Worm (Caenorhabditis elegans): ENCODE data around the gene T12E12.6.

The T12E12.6 gene

DNA sequence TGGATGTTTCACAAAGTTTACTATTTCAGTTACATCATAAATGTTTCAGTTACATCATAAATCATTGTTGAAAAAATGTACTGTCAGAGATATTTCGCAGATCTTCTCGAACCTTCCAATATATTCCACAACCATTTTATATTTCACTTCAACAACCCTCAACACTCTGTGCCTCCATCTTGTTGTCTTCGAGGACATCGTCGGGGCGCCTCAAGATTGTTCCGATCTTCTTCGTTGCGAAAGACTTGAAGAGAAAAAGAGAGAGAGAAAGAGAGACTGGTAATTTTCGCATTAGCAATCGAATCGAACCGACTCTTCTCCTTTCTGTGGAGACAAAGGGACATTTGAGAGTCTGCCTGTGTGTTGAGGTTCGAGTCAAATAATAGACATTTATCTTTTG lies 10.7 kb downstream of the T12E12.6 start:
- TF ChIP-seq ham-2 (GFP tag; optimal IDR thresholded peaks at IDR 0.05) (no peak), ceh-39 (tag; optimal IDR thresholded peaks at IDR 0.05) (no peak), lsy-2 (tag; optimal IDR thresholded peaks at IDR 0.05) (no peak), nhr-12 (tag; optimal IDR thresholded peaks at IDR 0.05) (no peak), pha-4 (tag; optimal IDR thresholded peaks at IDR 0.05) (no peak), unc-120 (tag; optimal IDR thresholded peaks at IDR 0.05; ENCODE audit: poor library complexity, severe bottlenecking) (no peak), unc-39 (tag; optimal IDR thresholded peaks at IDR 0.05) (no peak), flh-1 (GFP tag; optimal IDR thresholded peaks at IDR 0.05) (no peak), drap-1 (GFP tag; optimal IDR thresholded peaks at IDR 0.05) (no peak), sptf-1 (tag; optimal IDR thresholded peaks at IDR 0.05) (no peak)

DNA sequence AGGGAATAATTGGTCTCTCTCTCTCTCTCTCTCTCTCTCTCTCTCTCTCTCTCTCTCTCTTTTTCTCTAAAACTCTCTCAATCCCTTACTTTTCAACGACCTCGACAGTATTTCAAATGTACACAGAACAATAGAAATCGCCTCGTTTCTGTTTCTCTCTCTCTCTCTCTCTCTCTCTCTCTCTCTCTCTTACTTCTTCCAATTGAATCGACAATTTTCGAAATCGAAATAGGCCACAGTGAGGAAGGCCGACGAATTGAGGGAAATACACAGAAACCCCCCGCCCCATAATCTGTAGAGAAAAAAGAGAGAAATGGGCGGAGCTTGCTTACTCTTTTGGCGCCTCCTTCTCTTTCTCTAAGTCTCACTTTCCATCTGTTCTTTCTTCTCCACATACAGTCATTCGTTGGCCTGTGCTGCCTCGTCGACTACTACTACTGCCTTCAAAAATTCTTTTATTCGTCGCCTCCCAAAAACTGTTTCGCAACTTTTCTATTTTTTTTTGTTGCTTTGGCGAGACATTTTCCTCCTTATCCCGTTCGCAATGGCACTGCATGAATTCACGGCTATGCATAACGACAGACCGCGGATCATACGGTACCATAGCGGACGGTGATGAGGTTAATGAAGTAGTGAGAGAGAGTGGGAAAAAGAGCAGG lies 12.3 kb downstream of the T12E12.6 start:
- no peak for TF ChIP-seq lin-32 (GFP tag; optimal IDR thresholded peaks at IDR 0.05)
- no peak for TF ChIP-seq elt-3 (tag; optimal IDR thresholded peaks at IDR 0.05)
- TF ChIP-seq mab-5 (tag; optimal IDR thresholded peaks at IDR 0.05): no peak
- TF ChIP-seq ceh-83 (GFP tag; optimal IDR thresholded peaks at IDR 0.05): no peak
- TF ChIP-seq ceh-39 (tag; optimal IDR thresholded peaks at IDR 0.05): no peak
- TF ChIP-seq ham-2 (GFP tag; optimal IDR thresholded peaks at IDR 0.05): peak; percentile 10
- peak; percentile 29 for TF ChIP-seq mls-2 (tag; optimal IDR thresholded peaks at IDR 0.05)
- no peak for TF ChIP-seq unc-62 (GFP tag; optimal IDR thresholded peaks at IDR 0.05)

- TF ChIP-seq nhr-12 (tag; optimal IDR thresholded peaks at IDR 0.05): no peak
- no peak for TF ChIP-seq zip-8 (tag; optimal IDR thresholded peaks at IDR 0.05)
- TF ChIP-seq snpc-4 (tag; optimal IDR thresholded peaks at IDR 0.05): no peak
- no peak for TF ChIP-seq tbx-8 (GFP tag; optimal IDR thresholded peaks at IDR 0.05)
- TF ChIP-seq drap-1 (GFP tag; optimal IDR thresholded peaks at IDR 0.05): no peak
- no peak for TF ChIP-seq bed-3 (GFP tag; optimal IDR thresholded peaks at IDR 0.05)
- no peak for TF ChIP-seq elt-1 (tag; optimal IDR thresholded peaks at IDR 0.05; ENCODE audit: borderline replicate concordance, insufficient read depth)
- no peak for TF ChIP-seq blmp-1 (tag; optimal IDR thresholded peaks at IDR 0.05)
- no peak for TF ChIP-seq nhr-237 (tag; optimal IDR thresholded peaks at IDR 0.05)
- TF ChIP-seq unc-39 (tag; optimal IDR thresholded peaks at IDR 0.05): no peak
- no peak for TF ChIP-seq nhr-76 (tag; optimal IDR thresholded peaks at IDR 0.05)
Observed at ce11 chrIV:5561059-5561458, 12.9 kb downstream of the T12E12.6 start.

- no peak for TF ChIP-seq mep-1 (tag; optimal IDR thresholded peaks at IDR 0.05)
- no peak for TF ChIP-seq mls-2 (tag; optimal IDR thresholded peaks at IDR 0.05)
- TF ChIP-seq bed-3 (GFP tag; optimal IDR thresholded peaks at IDR 0.05): no peak
- no peak for TF ChIP-seq zip-8 (tag; optimal IDR thresholded peaks at IDR 0.05)
- no peak for TF ChIP-seq nhr-12 (tag; optimal IDR thresholded peaks at IDR 0.05)
- no peak for TF ChIP-seq snpc-4 (tag; optimal IDR thresholded peaks at IDR 0.05)
- TF ChIP-seq ham-2 (GFP tag; optimal IDR thresholded peaks at IDR 0.05): no peak
- no peak for TF ChIP-seq elt-1 (tag; optimal IDR thresholded peaks at IDR 0.05; ENCODE audit: borderline replicate concordance, insufficient read depth)
- no peak for TF ChIP-seq ceh-43 (GFP tag; optimal IDR thresholded peaks at IDR 0.05)
- TF ChIP-seq cnd-1 (tag; optimal IDR thresholded peaks at IDR 0.05): no peak
- no peak for TF ChIP-seq nhr-237 (tag; optimal IDR thresholded peaks at IDR 0.05)
- no peak for TF ChIP-seq M03D4.4 (tag; optimal IDR thresholded peaks at IDR 0.05)
- no peak for TF ChIP-seq ceh-39 (tag; optimal IDR thresholded peaks at IDR 0.05)
- no peak for TF ChIP-seq nhr-2 (tag; optimal IDR thresholded peaks at IDR 0.05)
- no peak for TF ChIP-seq ceh-83 (GFP tag; optimal IDR thresholded peaks at IDR 0.05)
- TF ChIP-seq nhr-28 (tag; optimal IDR thresholded peaks at IDR 0.05): no peak
- TF ChIP-seq tbx-8 (GFP tag; optimal IDR thresholded peaks at IDR 0.05): no peak
Observed at ce11 chrIV:5554168-5554567, 19.8 kb downstream of the T12E12.6 start.

DNA sequence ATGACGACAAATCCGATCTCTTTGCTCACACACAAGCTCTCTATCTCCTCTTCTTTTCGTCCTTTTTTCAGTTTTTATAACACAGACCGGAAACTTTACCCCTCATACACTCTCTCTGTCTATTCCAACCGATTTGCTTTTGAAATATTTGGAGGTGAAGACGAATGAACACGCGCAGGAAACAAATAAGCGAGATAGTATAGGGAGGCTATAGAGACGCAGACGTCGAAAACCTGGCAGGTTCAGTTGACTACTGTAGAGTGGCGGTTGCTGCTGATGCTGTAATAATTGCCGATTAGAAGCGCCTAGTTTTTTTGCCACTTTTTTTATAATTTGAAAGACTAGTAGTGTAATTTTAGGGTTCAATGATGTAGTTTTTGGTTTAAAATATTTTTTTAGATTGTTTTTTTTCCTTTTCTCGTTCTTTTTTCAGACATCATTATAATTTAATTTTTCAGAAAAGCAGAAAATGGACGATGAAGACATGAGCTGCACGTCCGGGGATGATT lies 23.2 kb downstream of the T12E12.6 start, which contains the start of gene ari-2:
Gene ari-2, plus strand, starts transcription at position 459 of the 509 bp plus-strand sequence.
- no peak for TF ChIP-seq sptf-1 (tag; optimal IDR thresholded peaks at IDR 0.05)
- peak; percentile 12 for TF ChIP-seq lsy-2 (tag; optimal IDR thresholded peaks at IDR 0.05)
